Worm (Caenorhabditis elegans) whole organism, early embryonic: ENCODE data around the gene srg-5.

Source experiments
- sea-1 ChIP-seq: fragments of 200-800 bp; sonication (Bioruptor generic); conservative IDR thresholded peaks from 2 replicates; pipeline ENCODE4 v1.3.6; 2022; ENCODE audit warnings: missing genetic modification characterization, missing compliant biosample characterization
- tra-4 ChIP-seq: sonication (generic microtip); optimal IDR thresholded peaks from 2 replicates; lab custom pipeline; 2017; ENCODE audit warnings: missing genetic modification characterization, missing compliant biosample characterization

DNA sequence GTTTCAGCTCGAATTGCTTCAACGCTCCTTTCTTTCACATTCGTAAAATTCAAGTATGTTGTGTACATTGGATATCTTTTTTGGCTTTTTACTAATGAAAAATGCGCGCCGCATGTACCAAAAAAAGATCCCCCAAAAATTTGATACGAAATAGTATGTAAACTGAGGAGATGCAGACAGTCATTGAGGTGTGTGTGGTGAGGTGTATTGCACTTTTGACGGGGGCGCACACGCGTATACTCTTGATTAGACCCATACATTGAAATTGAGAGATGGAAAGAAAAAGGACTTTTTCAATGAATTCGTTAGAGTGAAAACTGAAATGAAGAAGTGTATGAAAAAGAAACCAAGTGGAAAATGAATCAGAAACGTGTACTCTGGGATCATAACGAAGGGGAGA is 42.9 kb downstream of the srg-5 start:
- TF ChIP-seq tra-4 (tag; lab: Kevin White, UChicago), result no peak
- no peak for TF ChIP-seq sea-1 (GFP tag; lab: Robert Waterston, UW)
